Worm (Caenorhabditis elegans): ENCODE measurements around the gene C03A3.1.

- TF ChIP-seq athp-1 (tag; optimal IDR thresholded peaks at IDR 0.05) (no peak), snpc-4 (GFP tag; optimal IDR thresholded peaks at IDR 0.05) (no peak), snpc-4 (tag; optimal IDR thresholded peaks at IDR 0.05) (no peak), hlh-12 (tag; optimal IDR thresholded peaks at IDR 0.05) (no peak), unc-62 (GFP tag; optimal IDR thresholded peaks at IDR 0.05) (no peak), tbp1 (GFP tag; optimal IDR thresholded peaks at IDR 0.05) (no peak), egl-18 (GFP tag; IDR thresholded peaks at IDR 0.05) (no peak), nhr-27 (tag; optimal IDR thresholded peaks at IDR 0.05) (no peak), lag-1 (GFP tag; IDR thresholded peaks at IDR 0.05) (no peak), pha-4 (tag; optimal IDR thresholded peaks at IDR 0.05) (no peak), mxl-1 (tag; optimal IDR thresholded peaks at IDR 0.05) (no peak), lin-40 (tag; optimal IDR thresholded peaks at IDR 0.05) (no peak), ama-1 (optimal IDR thresholded peaks at IDR 0.05) (no peak), ama-1 (GFP tag; optimal IDR thresholded peaks at IDR 0.05) (no peak), sdz-38 (tag; optimal IDR thresholded peaks at IDR 0.05) (no peak)
Measured at ce11 chrX:11243604-11244003, 13.6 kb upstream of the C03A3.1 start.

Measured in whole organism, young adult.